1 fruit fly cellular context compared by ENCODE assay signal in genomic region chr3L:20444815-20445519, dm6.
A peak's percentile ranks its signal among the peaks of the same experiment; 100 is the strongest.
TF ChIP-seq lines count a peak whose summit lies in the region.

No protein-coding gene starts in this region.

TF ChIP-seq in whole organism, embryonic, 481 proteins besides CTCF, POLR2A, EP300 and RAD21 (continued from another document):
- TF ChIP-seq CG9215 (GFP tag; IDR thresholded peaks at IDR 0.05; lab: Robert Waterston, UW) (peak; percentile 76), CG13287 (GFP tag; IDR thresholded peaks at IDR 0.05; lab: Robert Waterston, UW; ENCODE audit: partially characterized antibody) (peak; percentile 35; the same call in 1 of the 2 replicates), CG1233 (GFP tag; optimal IDR thresholded peaks at IDR 0.05; lab: Kevin White, UChicago) (peak; percentile 86), CG17186 (GFP tag; optimal IDR thresholded peaks at IDR 0.05; lab: Kevin White, UChicago) (peak; percentile 32), CG10431 (GFP tag; optimal IDR thresholded peaks at IDR 0.05; lab: Kevin White, UChicago) (no peak), zf30C (GFP tag; optimal IDR thresholded peaks at IDR 0.05; lab: Kevin White, UChicago) (no peak), CG32767 (GFP tag; IDR thresholded peaks at IDR 0.05; lab: Robert Waterston, UW) (peak; percentile 88), CG8944 (GFP tag; optimal IDR thresholded peaks at IDR 0.05; lab: Kevin White, UChicago) (no peak), CG13894 (tag; optimal IDR thresholded peaks at IDR 0.05; lab: Kevin White, UChicago) (peak; percentile 30), CG11723 (GFP tag; optimal IDR thresholded peaks at IDR 0.05; lab: Kevin White, UChicago) (peak; percentile 54), CG32532 (GFP tag; IDR thresholded peaks at IDR 0.05; lab: Robert Waterston, UW) (peak; percentile 93), bbx (GFP tag; IDR thresholded peaks at IDR 0.05; lab: Robert Waterston, UW; ENCODE audit: partially characterized antibody) (0 out of 2 replicates have a peak, but pooled peaks have one; percentile 32), TFAM (GFP tag; optimal IDR thresholded peaks at IDR 0.05; lab: Kevin White, UChicago) (peak; percentile 46), CG8765 (GFP tag; IDR thresholded peaks at IDR 0.05; lab: Robert Waterston, UW) (peak; percentile 77; the same call in 1 of the 2 replicates), danr (GFP tag; IDR thresholded peaks at IDR 0.05; lab: Robert Waterston, UW) (peak; percentile 66; the same call in 1 of the 2 replicates), zfh2 (GFP tag; optimal IDR thresholded peaks at IDR 0.05; lab: Kevin White, UChicago) (peak; percentile 34), HHEX (GFP tag; optimal IDR thresholded peaks at IDR 0.05; lab: Kevin White, UChicago) (peak; percentile 87), Abd-B (GFP tag; optimal IDR thresholded peaks at IDR 0.05; lab: Kevin White, UChicago) (peak; percentile 71), Atf3 (GFP tag; optimal IDR thresholded peaks at IDR 0.05; lab: Kevin White, UChicago) (peak; percentile 17), p53 (GFP tag; optimal IDR thresholded peaks at IDR 0.05; lab: Kevin White, UChicago) (no peak), kni (GFP tag; optimal IDR thresholded peaks at IDR 0.05; lab: Kevin White, UChicago) (no peak), ATbp (GFP tag; optimal IDR thresholded peaks at IDR 0.05; lab: Kevin White, UChicago) (peak; percentile 83), bigmax (GFP tag; optimal IDR thresholded peaks at IDR 0.05; lab: Kevin White, UChicago) (no peak), maf-S (GFP tag; optimal IDR thresholded peaks at IDR 0.05; lab: Kevin White, UChicago) (peak; percentile 9), sc (optimal IDR thresholded peaks at IDR 0.05; lab: Kevin White, UChicago) (no peak), sc (GFP tag; optimal IDR thresholded peaks at IDR 0.05; lab: Kevin White, UChicago) (peak; percentile 68)
